Fruit fly (Drosophila melanogaster) whole organism, embryonic: ENCODE results near the gene WASp.

Experiments
- ATbp ChIP-seq: fragments of 200-800 bp; sonication (Bioruptor generic); optimal IDR thresholded peaks from 2 replicates; lab custom pipeline; 2017; ENCODE audit warnings: missing biosample characterization, mild to moderate bottlenecking, missing genetic modification characterization, missing genetic modification reagents
- Aef1 ChIP-seq: fragments of 200-800 bp; sonication (Bioruptor generic); IDR thresholded peaks from 3 replicates; pipeline ENCODE4 v1.3.6; 2022; ENCODE audit warnings: missing biosample characterization, missing genetic modification characterization
- Blimp-1 ChIP-seq: fragments of 200-800 bp; sonication (Bioruptor generic); optimal IDR thresholded peaks from 3 replicates; lab custom pipeline; 2018; ENCODE audit warnings: missing biosample characterization, missing genetic modification characterization, mild to moderate bottlenecking, moderate library complexity, missing genetic modification reagents
- CG11398 ChIP-seq: fragments of 200-800 bp; sonication (Bioruptor generic); optimal IDR thresholded peaks from 2 replicates; lab custom pipeline; 2016; ENCODE audit warnings: missing biosample characterization, missing genetic modification characterization
- CG12236 ChIP-seq: fragments of 200-800 bp; sonication (Bioruptor generic); optimal IDR thresholded peaks from 2 replicates; lab custom pipeline; 2016; ENCODE audit warnings: missing biosample characterization, missing genetic modification characterization
- CG14014 ChIP-seq: fragments of 200-800 bp; sonication (Bioruptor generic); IDR thresholded peaks from 2 replicates; pipeline ENCODE4 v1.3.6; 2022; ENCODE audit warnings: missing biosample characterization, missing genetic modification characterization
- CG15479 ChIP-seq: fragments of 200-800 bp; sonication (Bioruptor generic); optimal IDR thresholded peaks from 3 replicates; lab custom pipeline; 2019; ENCODE audit warnings: missing biosample characterization, mild to moderate bottlenecking, missing genetic modification characterization, moderate library complexity
- CG15514 ChIP-seq: fragments of 200-800 bp; sonication (Bioruptor generic); optimal IDR thresholded peaks from 3 replicates; lab custom pipeline; 2017; ENCODE audit warnings: missing biosample characterization, missing genetic modification characterization, mild to moderate bottlenecking, moderate library complexity, missing genetic modification reagents
- CG2120 ChIP-seq: fragments of 200-800 bp; sonication (Bioruptor generic); optimal IDR thresholded peaks from 3 replicates; lab custom pipeline; 2016; ENCODE audit warnings: missing biosample characterization, missing genetic modification characterization
- CG2199 ChIP-seq: fragments of 200-800 bp; sonication (Bioruptor generic); IDR thresholded peaks from 3 replicates; pipeline ENCODE4 v1.3.6; 2022; ENCODE audit warnings: missing biosample characterization, missing genetic modification characterization
- CG31441 ChIP-seq: fragments of 200-800 bp; sonication (Bioruptor generic); IDR thresholded peaks from 2 replicates; pipeline ENCODE4 v1.3.6; 2022; ENCODE audit warnings: missing biosample characterization, missing genetic modification characterization
- CG32767 ChIP-seq: fragments of 200-800 bp; sonication (Bioruptor generic); IDR thresholded peaks from 2 replicates; pipeline ENCODE4 v1.3.6; 2022; ENCODE audit warnings: missing biosample characterization, missing genetic modification characterization
- CG4360 ChIP-seq: fragments of 200-800 bp; sonication (Bioruptor generic); IDR thresholded peaks from 2 replicates; pipeline ENCODE4 v1.3.6; 2022; ENCODE audit warnings: missing biosample characterization, missing genetic modification characterization
- CG7963 ChIP-seq: fragments of 200-800 bp; sonication (Bioruptor generic); IDR thresholded peaks from 3 replicates; pipeline ENCODE4 v1.3.6; 2022; ENCODE audit warnings: missing biosample characterization, missing genetic modification characterization; ENCODE audit not compliant: partially characterized antibody
- D ChIP-seq, 2 experiments: fragments of 200-800 bp in 1 of 2; fragments of >200 bp in 1 of 2; sonication (Bioruptor generic) in 1 of 2; optimal IDR thresholded peaks; 2 replicates in 1 of 2; 3 replicates in 1 of 2; lab custom pipeline; 2017; ENCODE audit warnings: mild to moderate bottlenecking in 1 of 2, missing biosample characterization in 1 of 2, missing genetic modification characterization in 1 of 2, missing genetic modification reagents in 1 of 2
- D19A ChIP-seq: fragments of 200-800 bp; optimal IDR thresholded peaks from 3 replicates; lab custom pipeline; 2019; ENCODE audit warnings: missing biosample characterization, mild to moderate bottlenecking, missing genetic modification characterization, moderate library complexity
- Elba2 ChIP-seq: fragments of 200-800 bp; sonication (Bioruptor generic); optimal IDR thresholded peaks from 3 replicates; lab custom pipeline; 2016; ENCODE audit warnings: missing biosample characterization, missing genetic modification characterization
- GATAe ChIP-seq: fragments of 200-800 bp; sonication (Bioruptor generic); conservative IDR thresholded peaks from 2 replicates; pipeline ENCODE4 v1.3.6; 2022; ENCODE audit warnings: missing biosample characterization, missing genetic modification characterization
- HmgD ChIP-seq: fragments of 200-800 bp; sonication (Bioruptor generic); optimal IDR thresholded peaks from 3 replicates; lab custom pipeline; 2016; ENCODE audit warnings: missing biosample characterization, missing genetic modification characterization
- HmgZ ChIP-seq: fragments of 200-800 bp; sonication (Bioruptor generic); optimal IDR thresholded peaks from 2 replicates; lab custom pipeline; 2018; ENCODE audit warnings: missing biosample characterization, mild to moderate bottlenecking, missing genetic modification characterization
- MBD-R2 ChIP-seq: fragments of 200-800 bp; sonication (Bioruptor generic); IDR thresholded peaks from 2 replicates; pipeline ENCODE4 v1.3.6; 2022; ENCODE audit warnings: missing biosample characterization, missing genetic modification characterization
- Med ChIP-seq: fragments of 200-800 bp; sonication (Bioruptor generic); peaks from one replicate; lab custom pipeline; 2016; ENCODE audit warnings: missing biosample characterization, missing genetic modification characterization, mild to moderate bottlenecking, inconsistent platforms, moderate library complexity
- Nf-YB ChIP-seq: fragments of 200-800 bp; sonication (Bioruptor generic); optimal IDR thresholded peaks from 3 replicates; lab custom pipeline; 2019; ENCODE audit warnings: missing biosample characterization, mild to moderate bottlenecking, missing genetic modification characterization, moderate library complexity
- Pdp1 ChIP-seq, 2 experiments: fragments of 200-800 bp; sonication (Bioruptor generic); optimal IDR thresholded peaks; 3 replicates each; lab custom pipeline; 2016; ENCODE audit warnings: missing biosample characterization in 2 of 2, missing genetic modification characterization in 2 of 2, mild to moderate bottlenecking in 1 of 2, moderate library complexity in 1 of 2
- ab ChIP-seq: fragments of 200-800 bp; sonication (Bioruptor generic); optimal IDR thresholded peaks from 2 replicates; lab custom pipeline; 2016; ENCODE audit warnings: missing biosample characterization, missing genetic modification characterization
- bbx ChIP-seq: fragments of 200-800 bp; sonication (Bioruptor generic); IDR thresholded peaks from 2 replicates; pipeline ENCODE4 v1.3.6; 2022; ENCODE audit warnings: missing biosample characterization, missing genetic modification characterization; ENCODE audit not compliant: partially characterized antibody
- cg ChIP-seq: fragments of 200-800 bp; sonication (Bioruptor generic); optimal IDR thresholded peaks from 3 replicates; lab custom pipeline; 2019; ENCODE audit warnings: missing biosample characterization, mild to moderate bottlenecking, missing genetic modification characterization, moderate library complexity
- crol ChIP-seq: fragments of 200-800 bp; sonication (Bioruptor generic); IDR thresholded peaks from 2 replicates; pipeline ENCODE4 v1.3.6; 2022; ENCODE audit warnings: missing biosample characterization, missing genetic modification characterization
- ewg ChIP-seq: fragments of 200-800 bp; sonication (Bioruptor generic); optimal IDR thresholded peaks from 3 replicates; lab custom pipeline; 2017; ENCODE audit warnings: mild to moderate bottlenecking, missing biosample characterization, missing genetic modification reagents, missing genetic modification characterization
- exex ChIP-seq: fragments of 200-800 bp; sonication (Bioruptor generic); optimal IDR thresholded peaks from 4 replicates; lab custom pipeline; 2018; ENCODE audit warnings: missing biosample characterization, mild to moderate bottlenecking, missing genetic modification characterization, moderate library complexity
- eyg ChIP-seq: fragments of 200-800 bp; sonication (Bioruptor generic); optimal IDR thresholded peaks from 3 replicates; lab custom pipeline; 2016; ENCODE audit warnings: missing biosample characterization, missing genetic modification characterization
- fd64A ChIP-seq: fragments of 200-800 bp; sonication (Bioruptor generic); optimal IDR thresholded peaks from 3 replicates; lab custom pipeline; 2018; ENCODE audit warnings: missing biosample characterization, mild to moderate bottlenecking, missing genetic modification characterization
- insv ChIP-seq, 2 experiments: fragments of 200-800 bp; sonication (Bioruptor generic); optimal IDR thresholded peaks; 3 replicates each; lab custom pipeline; 2016 to 2018; ENCODE audit warnings: missing biosample characterization in 2 of 2, missing genetic modification characterization in 2 of 2
- lab ChIP-seq: fragments of 200-800 bp; sonication (Bioruptor generic); optimal IDR thresholded peaks from 3 replicates; lab custom pipeline; 2017; ENCODE audit warnings: missing biosample characterization, missing genetic modification characterization, mild to moderate bottlenecking, moderate library complexity, missing genetic modification reagents
- mirr ChIP-seq: fragments of 200-800 bp; sonication (Bioruptor generic); optimal IDR thresholded peaks from 3 replicates; lab custom pipeline; 2018; ENCODE audit warnings: missing biosample characterization, mild to moderate bottlenecking, missing genetic modification characterization
- onecut ChIP-seq: fragments of 200-800 bp; sonication (Bioruptor generic); IDR thresholded peaks from 2 replicates; pipeline ENCODE4 v1.3.6; 2022; ENCODE audit warnings: missing biosample characterization, missing genetic modification characterization
- otp ChIP-seq: fragments of 200-800 bp; sonication (Bioruptor generic); IDR thresholded peaks from 3 replicates; pipeline ENCODE4, ENCODE4 v1.3.6; 2022; ENCODE audit warnings: missing biosample characterization, missing genetic modification characterization
- pan ChIP-seq, 4 experiments: fragments of >200 bp in 3 of 4; fragments of 200-800 bp in 1 of 4; sonication (Bioruptor generic) in 1 of 4; optimal IDR thresholded peaks in 3 of 4; IDR thresholded peaks in 1 of 4; 2 replicates each; pipeline versions ENCODE4 v1.3.6 to Lab custom; 2017 to 2022; ENCODE audit warnings: missing biosample characterization in 2 of 4, missing genetic modification characterization in 2 of 4, mixed read lengths in 1 of 4
- pita ChIP-seq: fragments of 200-800 bp; sonication (Bioruptor generic); optimal IDR thresholded peaks from 2 replicates; lab custom pipeline; 2017; ENCODE audit warnings: missing biosample characterization, mild to moderate bottlenecking, missing genetic modification characterization
- sd ChIP-seq: fragments of 200-800 bp; sonication (Bioruptor generic); optimal IDR thresholded peaks from 3 replicates; lab custom pipeline; 2018; ENCODE audit warnings: missing biosample characterization, mild to moderate bottlenecking, missing genetic modification characterization, moderate library complexity

The WASp gene

DNA sequence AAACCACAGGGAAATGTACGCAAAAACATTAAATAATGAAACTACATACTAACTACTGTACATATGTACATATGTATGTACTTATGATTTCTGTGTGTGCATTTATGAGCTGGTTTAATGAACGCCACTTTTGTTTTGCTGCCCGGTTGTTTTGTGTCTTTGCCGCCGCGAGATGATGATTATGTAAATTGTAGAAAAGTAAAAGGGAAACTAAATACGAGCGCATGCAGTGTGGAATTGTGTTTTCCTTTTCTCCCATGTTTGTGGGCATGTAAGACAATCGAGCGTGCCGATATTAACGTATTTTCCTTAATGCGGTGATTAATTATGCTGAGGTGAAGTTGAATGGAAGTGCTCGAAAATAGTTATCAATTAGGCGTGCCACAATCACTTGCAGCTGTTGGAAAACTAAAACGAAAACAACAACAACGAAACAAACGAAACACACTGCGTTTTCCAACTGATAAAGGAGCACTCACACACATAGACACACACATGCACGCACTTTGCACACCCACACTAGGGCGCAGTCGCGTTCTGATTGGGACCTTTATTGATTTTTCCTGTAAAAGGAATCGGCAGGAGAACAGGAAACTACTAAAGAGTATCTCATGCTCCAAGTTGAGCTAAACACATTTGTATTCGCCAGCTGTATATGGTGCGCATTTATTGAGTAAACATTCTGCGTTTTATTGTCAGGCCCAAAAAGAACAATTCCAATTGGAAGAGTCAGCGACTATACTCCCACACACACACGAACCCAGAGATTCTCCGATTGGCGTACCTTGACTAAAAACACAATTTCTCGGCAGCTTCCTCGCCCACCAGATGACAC, 12.2 kb upstream of the WASp start:
- TF ChIP-seq Nf-YB (GFP tag; lab: Kevin White, UChicago), result peak; percentile 32
- TF ChIP-seq Pdp1 (GFP tag; optimal IDR thresholded peaks at IDR 0.05; lab: Kevin White, UChicago), result peak in 1 of 2 experiments; percentile 60
- TF ChIP-seq D19A, result no peak
- TF ChIP-seq D (optimal IDR thresholded peaks at IDR 0.05; lab: Kevin White, UChicago), result peak; percentile 55
- no peak for TF ChIP-seq D (GFP tag; optimal IDR thresholded peaks at IDR 0.05; lab: Kevin White, UChicago)
- TF ChIP-seq bbx (GFP tag; lab: Robert Waterston, UW), result 0 out of 2 replicates have a peak, but pooled peaks have one; percentile 19
- TF ChIP-seq CG14014, result no peak
- TF ChIP-seq CG7963 (GFP tag; lab: Robert Waterston, UW), result 0 out of 3 replicates have a peak, but pooled peaks have one; percentile 15
- TF ChIP-seq otp (GFP tag; lab: Robert Waterston, UW), result no peak
- no peak for TF ChIP-seq eyg (GFP tag; lab: Kevin White, UChicago)
- TF ChIP-seq ewg (GFP tag; lab: Kevin White, UChicago), result peak; percentile 46
- TF ChIP-seq fd64A (GFP tag; lab: Kevin White, UChicago), result peak; percentile 64
- TF ChIP-seq ATbp (GFP tag; lab: Kevin White, UChicago), result peak; percentile 14
- peak; percentile 54 for TF ChIP-seq Med (GFP tag; lab: Kevin White, UChicago)
- peak; percentile 15 for TF ChIP-seq HmgD (GFP tag; lab: Kevin White, UChicago)
- TF ChIP-seq onecut (GFP tag; lab: Robert Waterston, UW), result peak; percentile 98
- peak; percentile 89 for TF ChIP-seq cg (GFP tag; lab: Kevin White, UChicago)
- no peak for TF ChIP-seq pita
- TF ChIP-seq CG2199 (GFP tag; lab: Robert Waterston, UW), result 0 out of 3 replicates have a peak, but pooled peaks have one; percentile 8
- peak; percentile 72 for TF ChIP-seq CG4360 (GFP tag; lab: Robert Waterston, UW)
- TF ChIP-seq CG15479 (GFP tag; lab: Kevin White, UChicago), result peak; percentile 92
- no peak for TF ChIP-seq Aef1 (GFP tag; lab: Robert Waterston, UW)
- peak; percentile 71 for TF ChIP-seq Blimp-1 (GFP tag; lab: Kevin White, UChicago)
- no peak for TF ChIP-seq lab (GFP tag; lab: Kevin White, UChicago)
- TF ChIP-seq insv (GFP tag; optimal IDR thresholded peaks at IDR 0.05; lab: Kevin White, UChicago), result peak; percentile 98 to 99
- TF ChIP-seq CG12236 (GFP tag; lab: Kevin White, UChicago), result peak; percentile 24
- no peak for TF ChIP-seq ab (GFP tag; lab: Kevin White, UChicago)
- no peak for TF ChIP-seq pan (optimal IDR thresholded peaks at IDR 0.05; lab: Kevin White, UChicago)
- no peak for TF ChIP-seq pan (GFP tag; optimal IDR thresholded peaks at IDR 0.05 in 1 of 2, IDR thresholded peaks at IDR 0.05 in 1 of 2)
- TF ChIP-seq Elba2 (GFP tag; lab: Kevin White, UChicago), result peak; percentile 92
- TF ChIP-seq CG32767 (GFP tag; lab: Robert Waterston, UW), result 0 out of 2 replicates have a peak, but pooled peaks have one; percentile 30

DNA sequence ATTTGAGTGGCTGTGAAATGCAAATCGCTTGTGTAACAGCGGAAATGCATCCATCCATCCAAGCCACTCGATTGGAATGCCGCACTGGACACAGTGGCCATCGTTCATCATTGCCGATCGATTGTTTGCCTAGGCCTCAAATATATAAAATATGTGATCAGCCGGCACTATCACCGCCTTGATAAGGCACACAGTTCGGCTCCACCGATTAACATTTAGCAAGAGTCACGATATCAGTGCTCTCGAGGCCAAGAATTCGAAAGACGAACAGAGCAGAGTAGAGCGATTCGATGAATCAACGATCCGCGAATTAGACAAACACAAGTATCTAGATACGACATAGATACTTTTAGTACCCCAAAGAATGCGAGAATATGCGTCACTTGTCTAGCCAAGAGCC, 10.6 kb upstream of the WASp start:
- TF ChIP-seq Med (GFP tag; lab: Kevin White, UChicago) (peak; percentile 52), mirr (peak; percentile 45), CG2120 (GFP tag; lab: Kevin White, UChicago) (no peak), CG15514 (no peak), HmgZ (tag; lab: Kevin White, UChicago) (peak; percentile 1), exex (tag; lab: Kevin White, UChicago) (peak; percentile 79), sd (tag; lab: Kevin White, UChicago) (peak; percentile 84), MBD-R2 (GFP tag; lab: Robert Waterston, UW) (no peak), crol (GFP tag; lab: Robert Waterston, UW) (no peak), CG11398 (GFP tag; lab: Kevin White, UChicago) (no peak), CG31441 (GFP tag; lab: Robert Waterston, UW) (no peak), GATAe (GFP tag; lab: Robert Waterston, UW) (peak; percentile 51; the same call in 1 of the 2 replicates)
